Worm (Caenorhabditis elegans): ENCODE data around the gene clec-8.

ce11 chrII:12616081-12616480 is 38.2 kb upstream of the clec-8 start, which contains the start of gene nspe-6:
- no peak for TF ChIP-seq fkh-2 (tag; optimal IDR thresholded peaks at IDR 0.05)
- TF ChIP-seq daf-12 (tag; optimal IDR thresholded peaks at IDR 0.05): no peak
- TF ChIP-seq elt-2 (tag; optimal IDR thresholded peaks at IDR 0.05): no peak
- no peak for TF ChIP-seq unc-62 (GFP tag; optimal IDR thresholded peaks at IDR 0.05)
- no peak for TF ChIP-seq skn-1 (tag; optimal IDR thresholded peaks at IDR 0.05)
- TF ChIP-seq pha-4 (tag; optimal IDR thresholded peaks at IDR 0.05): no peak
- no peak for TF ChIP-seq nhr-28 (tag; optimal IDR thresholded peaks at IDR 0.05)

Measured in whole organism, L3 larva.